Fruit fly (Drosophila melanogaster) whole organism, embryonic: ENCODE data around the gene CG31431.

Source experiments
- ATbp ChIP-seq: fragments of 200-800 bp; sonication (Bioruptor generic); optimal IDR thresholded peaks from 2 replicates; lab custom pipeline; 2017; ENCODE audit warnings: missing biosample characterization, mild to moderate bottlenecking, missing genetic modification characterization, missing genetic modification reagents
- CG10209 ChIP-seq: fragments of 200-800 bp; sonication (Bioruptor generic); optimal IDR thresholded peaks from 3 replicates; lab custom pipeline; 2017; ENCODE audit warnings: missing biosample characterization, mild to moderate bottlenecking, missing genetic modification characterization, missing genetic modification reagents
- CG10274 ChIP-seq: fragments of 200-800 bp; sonication (Bioruptor generic); optimal IDR thresholded peaks from 3 replicates; lab custom pipeline; 2017; ENCODE audit warnings: missing biosample characterization, mild to moderate bottlenecking, missing genetic modification characterization
- CG10543 ChIP-seq: fragments of 200-800 bp; sonication (Bioruptor generic); optimal IDR thresholded peaks from 3 replicates; lab custom pipeline; 2017; ENCODE audit warnings: missing biosample characterization, mild to moderate bottlenecking, missing genetic modification characterization, moderate library complexity
- CG11093 ChIP-seq: fragments of 200-800 bp; sonication (Bioruptor generic); IDR thresholded peaks from 3 replicates; pipeline ENCODE4 v1.3.6; 2022; ENCODE audit warnings: missing biosample characterization, missing genetic modification characterization
- CG11247 ChIP-seq: fragments of 200-800 bp; sonication (Bioruptor generic); IDR thresholded peaks from 2 replicates; pipeline ENCODE4 v1.3.6; 2022; ENCODE audit warnings: missing biosample characterization, missing genetic modification characterization
- CG12071 ChIP-seq: fragments of 200-800 bp; sonication (Bioruptor generic); optimal IDR thresholded peaks from 3 replicates; lab custom pipeline; 2018; ENCODE audit warnings: missing biosample characterization, mild to moderate bottlenecking, missing genetic modification characterization
- CG13123 ChIP-seq: fragments of 200-800 bp; sonication (Bioruptor generic); optimal IDR thresholded peaks from 2 replicates; lab custom pipeline; 2016; ENCODE audit warnings: missing biosample characterization, missing genetic modification characterization
- CG13296 ChIP-seq: fragments of 200-800 bp; sonication (Bioruptor generic); optimal IDR thresholded peaks from 3 replicates; lab custom pipeline; 2018; ENCODE audit warnings: missing biosample characterization, mild to moderate bottlenecking, missing genetic modification characterization
- CG17359 ChIP-seq: fragments of 200-800 bp; sonication (Bioruptor generic); optimal IDR thresholded peaks from 3 replicates; lab custom pipeline; 2018; ENCODE audit warnings: missing biosample characterization, mild to moderate bottlenecking, missing genetic modification characterization, moderate library complexity
- CG31388 ChIP-seq: fragments of 200-800 bp; sonication (Bioruptor generic); optimal IDR thresholded peaks from 2 replicates; lab custom pipeline; 2016; ENCODE audit warnings: missing biosample characterization, missing genetic modification characterization
- CG32767 ChIP-seq: fragments of 200-800 bp; sonication (Bioruptor generic); IDR thresholded peaks from 2 replicates; pipeline ENCODE4 v1.3.6; 2022; ENCODE audit warnings: missing biosample characterization, missing genetic modification characterization
- CG33557 ChIP-seq: fragments of 200-800 bp; sonication (Bioruptor generic); optimal IDR thresholded peaks from 2 replicates; lab custom pipeline; 2019; ENCODE audit warnings: missing biosample characterization, mild to moderate bottlenecking, missing genetic modification characterization, moderate library complexity
- CG3838 ChIP-seq: fragments of 200-800 bp; sonication (Bioruptor generic); optimal IDR thresholded peaks from 3 replicates; lab custom pipeline; 2016; ENCODE audit warnings: missing biosample characterization, missing genetic modification characterization
- CG3847 ChIP-seq: fragments of 200-800 bp; sonication (Bioruptor generic); IDR thresholded peaks from 2 replicates; pipeline ENCODE4 v1.3.6; 2022; ENCODE audit warnings: missing biosample characterization, missing genetic modification characterization
- CG6272 ChIP-seq: fragments of 200-800 bp; sonication (Bioruptor generic); IDR thresholded peaks from 2 replicates; pipeline ENCODE4 v1.3.6; 2022; ENCODE audit warnings: missing biosample characterization, missing genetic modification characterization
- CG7271 ChIP-seq: fragments of 200-800 bp; sonication (Bioruptor generic); optimal IDR thresholded peaks from 2 replicates; lab custom pipeline; 2018; ENCODE audit warnings: missing biosample characterization, mild to moderate bottlenecking, missing genetic modification characterization, moderate library complexity
- CG7963 ChIP-seq: fragments of 200-800 bp; sonication (Bioruptor generic); IDR thresholded peaks from 3 replicates; pipeline ENCODE4 v1.3.6; 2022; ENCODE audit warnings: missing biosample characterization, missing genetic modification characterization; ENCODE audit not compliant: partially characterized antibody
- CG8388 ChIP-seq: fragments of 200-800 bp; sonication (Bioruptor generic); optimal IDR thresholded peaks from 2 replicates; lab custom pipeline; 2019; ENCODE audit warnings: missing biosample characterization, mild to moderate bottlenecking, missing genetic modification characterization, moderate library complexity
- CG9215 ChIP-seq: fragments of 200-800 bp; sonication (Bioruptor generic); IDR thresholded peaks from 2 replicates; pipeline ENCODE4 v1.3.6; 2022; ENCODE audit warnings: missing biosample characterization, missing genetic modification characterization
- CG9876 ChIP-seq: fragments of 200-800 bp; sonication (Bioruptor generic); optimal IDR thresholded peaks from 2 replicates; lab custom pipeline; 2016; ENCODE audit warnings: missing biosample characterization, missing genetic modification characterization
- Chrac-16 ChIP-seq: fragments of 200-800 bp; sonication (Bioruptor generic); optimal IDR thresholded peaks from 3 replicates; lab custom pipeline; 2016; ENCODE audit warnings: missing biosample characterization, missing genetic modification characterization
- Dek ChIP-seq: fragments of 200-800 bp; sonication (Bioruptor generic); optimal IDR thresholded peaks from 3 replicates; lab custom pipeline; 2019; ENCODE audit warnings: missing biosample characterization, mild to moderate bottlenecking, missing genetic modification characterization, moderate library complexity
- Dfd ChIP-seq, 2 experiments: fragments of >200 bp; optimal IDR thresholded peaks; 2 replicates each; lab custom pipeline; 2017; ENCODE audit warnings: missing biosample characterization in 2 of 2, missing genetic modification characterization in 2 of 2
- Hmx ChIP-seq: fragments of 200-800 bp; sonication (Bioruptor generic); optimal IDR thresholded peaks from 2 replicates; lab custom pipeline; 2016; ENCODE audit warnings: missing biosample characterization, missing genetic modification characterization
- Lpt ChIP-seq: fragments of >200 bp; optimal IDR thresholded peaks from 2 replicates; lab custom pipeline; 2018; ENCODE audit warnings: missing biosample characterization, missing genetic modification characterization
- Max ChIP-seq: fragments of 200-800 bp; sonication (Bioruptor generic); optimal IDR thresholded peaks from 2 replicates; lab custom pipeline; 2016; ENCODE audit warnings: missing biosample characterization, mild to moderate bottlenecking, missing genetic modification characterization
- Trl ChIP-seq, 3 experiments: fragments of >200 bp in 2 of 3; fragments of 200-800 bp in 1 of 3; sonication (Bioruptor generic) in 1 of 3; optimal IDR thresholded peaks; 2 replicates in 1 of 3; 3 replicates in 2 of 3; lab custom pipeline; 2016 to 2017; ENCODE audit warnings: missing biosample characterization in 1 of 3, missing genetic modification characterization in 1 of 3
- Xrp1 ChIP-seq: fragments of 200-800 bp; sonication (Bioruptor generic); IDR thresholded peaks from 2 replicates; pipeline ENCODE4 v1.3.6; 2022; ENCODE audit warnings: missing biosample characterization, missing genetic modification characterization
- ab ChIP-seq: fragments of 200-800 bp; sonication (Bioruptor generic); optimal IDR thresholded peaks from 2 replicates; lab custom pipeline; 2016; ENCODE audit warnings: missing biosample characterization, missing genetic modification characterization
- bcd ChIP-seq: fragments of 200-800 bp; sonication (Bioruptor generic); optimal IDR thresholded peaks from 2 replicates; lab custom pipeline; 2017; ENCODE audit warnings: missing biosample characterization, mild to moderate bottlenecking, missing genetic modification characterization
- br ChIP-seq: fragments of >200 bp; optimal IDR thresholded peaks from 2 replicates; lab custom pipeline; 2017
- chinmo ChIP-seq: fragments of 200-800 bp; sonication (Bioruptor generic); IDR thresholded peaks from 4 replicates; pipeline ENCODE4 v1.3.6; 2022; ENCODE audit warnings: missing biosample characterization, missing genetic modification characterization; ENCODE audit not compliant: partially characterized antibody
- danr ChIP-seq: fragments of 200-800 bp; sonication (Bioruptor generic); IDR thresholded peaks from 2 replicates; pipeline ENCODE4 v1.3.6; 2022; ENCODE audit warnings: missing biosample characterization, missing genetic modification characterization
- eve ChIP-seq, 2 experiments: fragments of >200 bp; optimal IDR thresholded peaks; 2 replicates each; lab custom pipeline; 2017; ENCODE audit warnings: missing biosample characterization in 2 of 2, missing genetic modification characterization in 2 of 2
- ftz-f1 ChIP-seq: fragments of 200-800 bp; sonication (Bioruptor generic); optimal IDR thresholded peaks from 2 replicates; lab custom pipeline; 2016; ENCODE audit warnings: missing biosample characterization, missing genetic modification characterization
- grau ChIP-seq: fragments of 200-800 bp; optimal IDR thresholded peaks from 3 replicates; lab custom pipeline; 2019; ENCODE audit warnings: missing biosample characterization, mild to moderate bottlenecking, missing genetic modification characterization, moderate library complexity
- ham ChIP-seq: fragments of 200-800 bp; sonication (Bioruptor generic); IDR thresholded peaks from 2 replicates; pipeline ENCODE4 v1.3.6; 2022; ENCODE audit warnings: missing biosample characterization, missing genetic modification characterization
- inv ChIP-seq: fragments of 200-800 bp; sonication (Bioruptor generic); IDR thresholded peaks from 2 replicates; pipeline ENCODE4 v1.3.6; 2022; ENCODE audit warnings: missing biosample characterization, missing genetic modification characterization; ENCODE audit not compliant: partially characterized antibody
- jing ChIP-seq: fragments of 200-800 bp; sonication (Bioruptor generic); optimal IDR thresholded peaks from 2 replicates; lab custom pipeline; 2018; ENCODE audit warnings: missing biosample characterization, mild to moderate bottlenecking, missing genetic modification characterization
- oc ChIP-seq: fragments of 200-800 bp; sonication (Bioruptor generic); optimal IDR thresholded peaks from 2 replicates; lab custom pipeline; 2018; ENCODE audit warnings: missing biosample characterization, mild to moderate bottlenecking, missing genetic modification characterization, moderate library complexity
- prd ChIP-seq, 3 experiments: fragments of >200 bp in 2 of 3; fragments of 200-800 bp in 1 of 3; sonication (Bioruptor generic) in 1 of 3; optimal IDR thresholded peaks in 2 of 3; IDR thresholded peaks in 1 of 3; 2 replicates in 2 of 3; 3 replicates in 1 of 3; pipeline versions ENCODE4 v1.3.6 to Lab custom; 2017 to 2022; ENCODE audit warnings: missing biosample characterization in 1 of 3, missing genetic modification characterization in 1 of 3
- psq ChIP-seq: fragments of 200-800 bp; sonication (Bioruptor generic); optimal IDR thresholded peaks from 2 replicates; lab custom pipeline; 2017; ENCODE audit warnings: missing biosample characterization, missing genetic modification characterization
- salm ChIP-seq: fragments of 200-800 bp; sonication (Bioruptor generic); optimal IDR thresholded peaks from 2 replicates; lab custom pipeline; 2018; ENCODE audit warnings: missing biosample characterization, mild to moderate bottlenecking, missing genetic modification characterization
- slou ChIP-seq: fragments of 200-800 bp; sonication (Bioruptor generic); optimal IDR thresholded peaks from 3 replicates; lab custom pipeline; 2016; ENCODE audit warnings: missing biosample characterization, missing genetic modification characterization
- sr ChIP-seq: fragments of 200-800 bp; sonication (Bioruptor generic); IDR thresholded peaks from 3 replicates; pipeline ENCODE4 v1.3.6; 2022; ENCODE audit warnings: missing biosample characterization, missing genetic modification characterization
- tna ChIP-seq: fragments of 200-800 bp; sonication (Bioruptor generic); IDR thresholded peaks from 2 replicates; pipeline ENCODE4 v1.3.6; 2022; ENCODE audit warnings: missing biosample characterization, missing genetic modification characterization; ENCODE audit not compliant: partially characterized antibody
- wdn ChIP-seq: fragments of 200-800 bp; sonication (Bioruptor generic); IDR thresholded peaks from 2 replicates; pipeline ENCODE4 v1.3.6; 2022; ENCODE audit warnings: missing biosample characterization, missing genetic modification characterization
- wek ChIP-seq: fragments of 200-800 bp; sonication (Bioruptor generic); optimal IDR thresholded peaks from 3 replicates; lab custom pipeline; 2018; ENCODE audit warnings: missing biosample characterization, mild to moderate bottlenecking, missing genetic modification characterization, moderate library complexity
- yki ChIP-seq: fragments of >200 bp; optimal IDR thresholded peaks from 3 replicates; lab custom pipeline; 2018
- z ChIP-seq: fragments of 200-800 bp; sonication (Bioruptor generic); IDR thresholded peaks from 3 replicates; pipeline ENCODE4 v1.3.6; 2022; ENCODE audit warnings: missing biosample characterization, missing genetic modification characterization

CG31431 gene

DNA sequence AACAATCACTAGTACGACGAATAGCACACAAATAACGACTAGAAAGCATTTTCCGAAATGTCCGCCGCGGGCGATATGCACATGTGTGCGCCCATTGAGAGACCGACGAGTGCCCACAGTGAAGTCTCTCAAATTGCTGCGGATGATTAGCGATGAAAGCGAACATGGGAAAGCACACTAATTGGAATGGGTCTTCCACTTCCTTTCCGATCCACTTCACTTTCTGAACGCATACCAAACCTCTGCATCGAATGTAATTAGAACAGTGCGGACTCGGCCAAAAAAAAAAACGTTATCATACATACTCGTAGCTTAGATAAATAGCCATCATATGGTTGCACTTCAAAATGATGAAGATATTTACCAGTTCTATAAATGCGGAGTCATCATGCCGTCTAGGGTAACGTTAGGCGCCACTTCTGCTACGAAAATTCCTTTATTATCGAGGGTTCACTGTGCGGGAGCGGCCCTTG, 20.5 kb upstream of the CG31431 start:
- TF ChIP-seq CG7963, result no peak
- no peak for TF ChIP-seq CG3838 (GFP tag; lab: Kevin White, UChicago)
- no peak for TF ChIP-seq CG11093 (GFP tag; lab: Robert Waterston, UW)
- no peak; the same call in 1 of the 2 replicates for TF ChIP-seq CG32767 (GFP tag; lab: Robert Waterston, UW)
- no peak for TF ChIP-seq salm
- TF ChIP-seq CG8388 (GFP tag; lab: Kevin White, UChicago), result peak; percentile 33
- TF ChIP-seq tna (GFP tag; lab: Robert Waterston, UW), result no peak
- TF ChIP-seq Hmx (GFP tag; lab: Kevin White, UChicago), result no peak
- TF ChIP-seq CG13123, result no peak
- TF ChIP-seq CG10209 (GFP tag; lab: Kevin White, UChicago), result peak; percentile 50
- TF ChIP-seq bcd (GFP tag; lab: Kevin White, UChicago), result no peak
- peak; percentile 72 for TF ChIP-seq Xrp1 (GFP tag; lab: Robert Waterston, UW)
- TF ChIP-seq sr (GFP tag; lab: Robert Waterston, UW), result no peak
- peak; percentile 60 for TF ChIP-seq CG33557 (GFP tag; lab: Kevin White, UChicago)
- TF ChIP-seq danr (GFP tag; lab: Robert Waterston, UW), result no peak
- no peak for TF ChIP-seq CG31388 (GFP tag; lab: Kevin White, UChicago)
- TF ChIP-seq CG11247 (GFP tag; lab: Robert Waterston, UW), result no peak
- 0 out of 2 replicates have a peak, but pooled peaks have one; percentile 12 for TF ChIP-seq CG6272 (GFP tag; lab: Robert Waterston, UW)
- TF ChIP-seq ab (GFP tag; lab: Kevin White, UChicago), result no peak
- no peak for TF ChIP-seq CG12071
- peak; percentile 24 for TF ChIP-seq ATbp (GFP tag; lab: Kevin White, UChicago)
- no peak for TF ChIP-seq Trl (optimal IDR thresholded peaks at IDR 0.05; lab: Kevin White, UChicago)
- TF ChIP-seq Trl (GFP tag; optimal IDR thresholded peaks at IDR 0.05; lab: Kevin White, UChicago), result peak; percentile 3
- TF ChIP-seq Lpt (GFP tag; lab: Kevin White, UChicago), result no peak
- no peak for TF ChIP-seq CG10274 (GFP tag; lab: Kevin White, UChicago)
- TF ChIP-seq yki (lab: Kevin White, UChicago), result no peak
- TF ChIP-seq Dek (tag; lab: Kevin White, UChicago), result no peak
- peak in 1 of 2 experiments; percentile 77 for TF ChIP-seq eve (GFP tag; optimal IDR thresholded peaks at IDR 0.05; lab: Kevin White, UChicago)
- TF ChIP-seq CG7271, result no peak
- TF ChIP-seq grau (tag; lab: Kevin White, UChicago), result peak; percentile 95
- no peak for TF ChIP-seq psq
- no peak for TF ChIP-seq jing
- 0 out of 3 replicates have a peak, but pooled peaks have one; percentile 33 for TF ChIP-seq z
- TF ChIP-seq Max (GFP tag; lab: Kevin White, UChicago), result no peak
- TF ChIP-seq prd (optimal IDR thresholded peaks at IDR 0.05; lab: Kevin White, UChicago), result no peak
- peak; percentile 55; the same call in 1 of the 3 replicates for TF ChIP-seq prd (GFP tag; IDR thresholded peaks at IDR 0.05; lab: Robert Waterston, UW)
- TF ChIP-seq br, result no peak
- no peak for TF ChIP-seq ftz-f1 (GFP tag; lab: Kevin White, UChicago)
- peak; percentile 33 for TF ChIP-seq Chrac-16 (GFP tag; lab: Kevin White, UChicago)
- no peak for TF ChIP-seq CG9215 (GFP tag; lab: Robert Waterston, UW)
- TF ChIP-seq CG3847 (GFP tag; lab: Robert Waterston, UW), result peak; percentile 32; the same call in 1 of the 2 replicates
- no peak for TF ChIP-seq wek
- TF ChIP-seq CG10543 (GFP tag; lab: Kevin White, UChicago), result no peak
- TF ChIP-seq chinmo (GFP tag; lab: Robert Waterston, UW), result no peak
- no peak for TF ChIP-seq Dfd (GFP tag; optimal IDR thresholded peaks at IDR 0.05; lab: Kevin White, UChicago)
- TF ChIP-seq oc (tag; lab: Kevin White, UChicago), result peak; percentile 24
- TF ChIP-seq wdn (GFP tag; lab: Robert Waterston, UW), result no peak
- TF ChIP-seq CG17359 (tag; lab: Kevin White, UChicago), result peak; percentile 6
- TF ChIP-seq slou (GFP tag; lab: Kevin White, UChicago), result no peak
- TF ChIP-seq inv, result no peak
- TF ChIP-seq CG9876 (GFP tag; lab: Kevin White, UChicago), result no peak
- no peak for TF ChIP-seq CG13296 (GFP tag; lab: Kevin White, UChicago)
- TF ChIP-seq ham (GFP tag; lab: Robert Waterston, UW), result no peak
